Worm (Caenorhabditis elegans) whole organism, midembryonic: ENCODE measurements around the gene R09F10.3.
"Not testable (repeated sequence)": the region's sequence is repeated elsewhere in the genome, so short reads cannot be mapped to it uniquely, and the experiment has no call there.

Experiments used
- T22C8.4 ChIP-seq: fragments of 200-800 bp; sonication (Bioruptor generic); IDR thresholded peaks from 2 replicates; pipeline ENCODE4 v1.3.6; 2022; ENCODE audit warnings: missing genetic modification characterization, missing compliant biosample characterization
- cog-1 ChIP-seq: sonication (generic microtip); optimal IDR thresholded peaks from 2 replicates; lab custom pipeline; 2016; ENCODE audit warnings: missing genetic modification characterization, missing compliant biosample characterization
- flt-1 ChIP-seq: fragments of 200-800 bp; sonication (Bioruptor generic); IDR thresholded peaks from 2 replicates; pipeline ENCODE4 v1.3.6; 2022; ENCODE audit warnings: missing genetic modification characterization, missing compliant biosample characterization
- klf-2 ChIP-seq: fragments of 200-800 bp; sonication (Bioruptor generic); conservative IDR thresholded peaks from 2 replicates; pipeline ENCODE4 v1.3.6; 2022; ENCODE audit warnings: missing genetic modification reagents, missing genetic modification characterization, missing compliant biosample characterization
- med-1 ChIP-seq: sonication (generic microtip); optimal IDR thresholded peaks from 2 replicates; lab custom pipeline; 2017; ENCODE audit warnings: missing genetic modification characterization, mild to moderate bottlenecking, missing compliant biosample characterization, antibody characterized with exemption, missing genetic modification reagents; ENCODE audit not compliant: insufficient read depth
- ref-1 ChIP-seq: fragments of 200-800 bp; sonication (Bioruptor generic); conservative IDR thresholded peaks from 2 replicates; pipeline ENCODE4 v1.3.6; 2022; ENCODE audit warnings: missing genetic modification reagents, missing genetic modification characterization, missing compliant biosample characterization
- tab-1 ChIP-seq: fragments of 200-800 bp; sonication (Bioruptor generic); IDR thresholded peaks from 2 replicates; pipeline ENCODE4 v1.3.6; 2022; ENCODE audit warnings: missing genetic modification characterization, missing compliant biosample characterization
- ztf-23 ChIP-seq: fragments of 200-800 bp; sonication (Bioruptor generic); IDR thresholded peaks from 2 replicates; pipeline ENCODE4 v1.3.6; 2022; ENCODE audit warnings: missing genetic modification reagents, missing genetic modification characterization, missing compliant biosample characterization
- ztf-29 ChIP-seq: fragments of 200-800 bp; sonication (Bioruptor generic); IDR thresholded peaks from 2 replicates; pipeline ENCODE4 v1.3.6; 2022; ENCODE audit warnings: missing genetic modification reagents, missing genetic modification characterization, missing compliant biosample characterization

The R09F10.3 gene

ce11 chrX:8299554-8299953 lies 5.1 kb downstream of the R09F10.3 start, which contains the start of gene ced-13:
Gene ced-13, minus strand, starts transcription at chrX:8299654.
- TF ChIP-seq flt-1 (no peak), ref-1 (GFP tag; lab: Robert Waterston, UW) (no peak), tab-1 (GFP tag; lab: Robert Waterston, UW) (no peak), klf-2 (GFP tag; lab: Robert Waterston, UW) (no peak), ztf-29 (GFP tag; lab: Robert Waterston, UW) (no peak), ztf-23 (no peak)

DNA sequence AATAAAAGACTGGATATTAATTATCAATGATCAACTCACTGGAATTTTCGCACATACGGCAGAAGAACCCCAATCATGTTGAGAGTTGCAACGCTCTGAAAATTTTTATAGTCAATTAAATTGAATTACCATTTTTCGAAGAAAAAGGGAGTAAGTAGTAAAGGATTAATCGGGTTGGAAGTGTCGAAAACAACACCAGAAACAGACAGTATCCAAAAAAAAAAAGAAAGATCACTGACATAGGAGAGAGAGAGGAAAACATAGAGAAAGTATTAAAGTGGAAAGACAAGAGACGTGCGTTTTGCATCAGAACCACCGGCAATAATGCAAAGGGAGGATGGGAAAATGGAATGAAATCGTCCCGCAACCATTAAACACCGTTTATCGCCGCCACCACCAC lies 7.9 kb downstream of the R09F10.3 start, which contains the start of gene inx-5:
TSS of gene inx-5 (minus strand) at position 101 of the 400 bp plus-strand sequence.
- TF ChIP-seq T22C8.4 (GFP tag; lab: Robert Waterston, UW), result no peak
- no peak for TF ChIP-seq ztf-29 (GFP tag; lab: Robert Waterston, UW)
- TF ChIP-seq cog-1, result no peak
- TF ChIP-seq tab-1 (GFP tag; lab: Robert Waterston, UW), result no peak
- TF ChIP-seq flt-1, result no peak
- TF ChIP-seq med-1 (GFP tag; lab: Kevin White, UChicago), result no peak
- no peak for TF ChIP-seq klf-2 (GFP tag; lab: Robert Waterston, UW)
- no peak for TF ChIP-seq ref-1 (GFP tag; lab: Robert Waterston, UW)

ce11 chrX:8302803-8303202 lies 8.4 kb downstream of the R09F10.3 start:
- TF ChIP-seq ztf-23 (no peak), ztf-29 (GFP tag; lab: Robert Waterston, UW) (no peak)

- no peak for TF ChIP-seq T22C8.4 (GFP tag; lab: Robert Waterston, UW)
- no peak for TF ChIP-seq ztf-29 (GFP tag; lab: Robert Waterston, UW)
- TF ChIP-seq tab-1 (GFP tag; lab: Robert Waterston, UW), result no peak
- no peak for TF ChIP-seq med-1 (GFP tag; lab: Kevin White, UChicago)
- TF ChIP-seq cog-1, result no peak
- TF ChIP-seq klf-2 (GFP tag; lab: Robert Waterston, UW), result no peak
- no peak for TF ChIP-seq ref-1 (GFP tag; lab: Robert Waterston, UW)
- no peak for TF ChIP-seq flt-1
- no peak for TF ChIP-seq ztf-23
Observed at ce11 chrX:8307600-8307999, 13.2 kb downstream of the R09F10.3 start, which contains the start of gene R09F10.5. Gene R09F10.5, minus strand, starts transcription at chrX:8307700.

ce11 chrX:8308491-8308890 lies 14.1 kb downstream of the R09F10.3 start:
- no peak for TF ChIP-seq med-1 (GFP tag; lab: Kevin White, UChicago)
- no peak for TF ChIP-seq ztf-29 (GFP tag; lab: Robert Waterston, UW)
- TF ChIP-seq ref-1 (GFP tag; lab: Robert Waterston, UW), result no peak

DNA sequence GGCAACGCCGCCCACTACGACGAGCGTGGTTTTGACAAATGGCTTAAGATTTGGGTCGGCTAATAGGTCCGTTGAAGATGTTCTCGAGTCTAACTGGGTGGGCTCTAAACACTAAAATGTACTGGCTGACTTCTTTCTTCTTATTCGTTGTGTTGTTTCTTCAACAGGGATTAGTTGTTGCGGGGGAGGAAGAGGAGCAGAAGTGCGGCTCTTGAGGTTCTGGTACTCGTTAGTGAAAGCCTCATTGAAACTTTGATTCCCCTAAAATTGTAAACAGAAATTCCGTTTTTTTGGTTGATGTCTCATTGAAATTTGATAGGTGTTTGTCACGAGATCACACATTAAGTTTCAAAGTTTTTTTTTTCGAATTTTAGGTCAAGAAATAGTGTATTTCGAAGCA lies 16.3 kb downstream of the R09F10.3 start:
- TF ChIP-seq klf-2 (GFP tag; lab: Robert Waterston, UW) (no peak), med-1 (GFP tag; lab: Kevin White, UChicago) (no peak), ref-1 (GFP tag; lab: Robert Waterston, UW) (no peak), cog-1 (no peak), T22C8.4 (GFP tag; lab: Robert Waterston, UW) (no peak), flt-1 (no peak), ztf-29 (GFP tag; lab: Robert Waterston, UW) (no peak), tab-1 (GFP tag; lab: Robert Waterston, UW) (no peak), ztf-23 (no peak)

DNA sequence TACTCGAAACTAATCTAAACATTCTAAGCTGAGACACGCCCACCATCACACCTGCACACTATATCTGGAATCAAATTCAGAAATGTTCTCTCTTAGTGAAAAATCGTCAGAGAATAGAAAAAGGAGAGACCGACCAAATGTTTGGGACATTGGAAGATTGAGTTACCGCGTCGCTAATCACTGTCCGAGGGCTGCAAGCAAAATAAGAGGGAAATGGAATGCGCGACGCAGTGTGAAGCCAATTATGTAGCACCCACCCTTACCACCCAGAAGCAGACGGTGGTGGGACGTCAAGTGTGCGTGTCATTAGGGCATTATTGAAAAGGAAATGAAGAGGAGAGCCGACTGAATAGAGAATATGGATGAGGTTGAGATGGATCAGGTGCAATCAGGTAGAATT lies 17.2 kb downstream of the R09F10.3 start:
- TF ChIP-seq ztf-29 (GFP tag; lab: Robert Waterston, UW) (no peak), ztf-23 (no peak), flt-1 (no peak), T22C8.4 (GFP tag; lab: Robert Waterston, UW) (no peak), ref-1 (GFP tag; lab: Robert Waterston, UW) (no peak), klf-2 (GFP tag; lab: Robert Waterston, UW) (no peak), cog-1 (no peak), tab-1 (GFP tag; lab: Robert Waterston, UW) (no peak), med-1 (GFP tag; lab: Kevin White, UChicago) (no peak)

ce11 chrX:8318950-8319349 lies 24.5 kb downstream of the R09F10.3 start, which contains the start of gene srh-11:
Gene srh-11, minus strand, starts transcription at chrX:8319050.
- no peak for TF ChIP-seq ztf-23
- no peak for TF ChIP-seq tab-1 (GFP tag; lab: Robert Waterston, UW)
- TF ChIP-seq ztf-29 (GFP tag; lab: Robert Waterston, UW), result no peak
- TF ChIP-seq ref-1 (GFP tag; lab: Robert Waterston, UW), result no peak
- TF ChIP-seq klf-2 (GFP tag; lab: Robert Waterston, UW), result no peak
- TF ChIP-seq cog-1, result no peak

DNA sequence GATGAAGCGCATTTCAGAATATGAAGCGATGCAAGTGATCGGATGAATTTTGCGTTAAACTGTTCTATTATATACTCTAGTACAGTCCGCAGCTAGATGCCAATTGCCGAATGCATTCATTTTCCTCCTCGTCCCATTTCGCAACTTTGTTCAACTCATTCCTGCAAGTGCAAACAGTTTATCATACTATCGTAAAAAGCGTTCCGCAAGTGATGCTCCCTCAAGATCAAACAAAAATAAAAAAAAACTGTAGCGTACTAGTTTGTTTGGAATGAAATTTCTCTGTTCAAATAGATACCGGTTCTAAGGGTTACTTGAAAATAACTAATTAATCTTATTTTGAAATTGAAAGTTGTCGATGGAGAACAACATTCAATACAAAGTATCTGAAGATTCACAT lies 26.5 kb downstream of the R09F10.3 start, which contains the start of gene pqn-57:
TSS of gene pqn-57 (minus strand) at position 101 of the 400 bp plus-strand sequence.
- TF ChIP-seq med-1 (GFP tag; lab: Kevin White, UChicago) (no peak), klf-2 (GFP tag; lab: Robert Waterston, UW) (no peak), flt-1 (no peak), ztf-23 (no peak), tab-1 (GFP tag; lab: Robert Waterston, UW) (no peak), T22C8.4 (GFP tag; lab: Robert Waterston, UW) (no peak), ztf-29 (GFP tag; lab: Robert Waterston, UW) (no peak), cog-1 (no peak), ref-1 (GFP tag; lab: Robert Waterston, UW) (no peak)

DNA sequence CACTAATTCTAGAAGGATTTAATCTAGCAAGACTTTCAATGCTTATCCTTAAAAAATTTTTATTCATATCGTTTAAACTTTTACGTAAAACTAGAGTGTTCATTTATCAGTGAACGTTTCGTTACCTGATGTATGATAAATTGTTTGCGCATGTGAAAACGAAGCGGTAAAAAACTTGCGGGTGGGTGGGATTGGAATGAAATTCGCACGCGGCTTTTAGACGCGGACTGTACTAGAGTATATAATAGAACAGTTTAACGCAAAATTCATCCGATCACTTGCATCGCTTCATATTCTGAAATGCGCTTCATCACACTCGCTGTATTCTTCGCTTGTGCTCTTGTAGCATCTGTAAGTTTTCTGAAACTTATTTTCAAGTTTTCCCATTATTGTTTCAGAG lies 27.4 kb downstream of the R09F10.3 start, which contains the start of gene abu-9:
TSS of gene abu-9 (plus strand) at position 301 of the 400 bp plus-strand sequence.
- TF ChIP-seq cog-1; klf-2 (GFP tag; lab: Robert Waterston, UW); ref-1 (GFP tag; lab: Robert Waterston, UW): not testable (repeated sequence)
